Fruit fly (Drosophila melanogaster): ENCODE results near the gene CG7606.

The CG7606 gene

DNA sequence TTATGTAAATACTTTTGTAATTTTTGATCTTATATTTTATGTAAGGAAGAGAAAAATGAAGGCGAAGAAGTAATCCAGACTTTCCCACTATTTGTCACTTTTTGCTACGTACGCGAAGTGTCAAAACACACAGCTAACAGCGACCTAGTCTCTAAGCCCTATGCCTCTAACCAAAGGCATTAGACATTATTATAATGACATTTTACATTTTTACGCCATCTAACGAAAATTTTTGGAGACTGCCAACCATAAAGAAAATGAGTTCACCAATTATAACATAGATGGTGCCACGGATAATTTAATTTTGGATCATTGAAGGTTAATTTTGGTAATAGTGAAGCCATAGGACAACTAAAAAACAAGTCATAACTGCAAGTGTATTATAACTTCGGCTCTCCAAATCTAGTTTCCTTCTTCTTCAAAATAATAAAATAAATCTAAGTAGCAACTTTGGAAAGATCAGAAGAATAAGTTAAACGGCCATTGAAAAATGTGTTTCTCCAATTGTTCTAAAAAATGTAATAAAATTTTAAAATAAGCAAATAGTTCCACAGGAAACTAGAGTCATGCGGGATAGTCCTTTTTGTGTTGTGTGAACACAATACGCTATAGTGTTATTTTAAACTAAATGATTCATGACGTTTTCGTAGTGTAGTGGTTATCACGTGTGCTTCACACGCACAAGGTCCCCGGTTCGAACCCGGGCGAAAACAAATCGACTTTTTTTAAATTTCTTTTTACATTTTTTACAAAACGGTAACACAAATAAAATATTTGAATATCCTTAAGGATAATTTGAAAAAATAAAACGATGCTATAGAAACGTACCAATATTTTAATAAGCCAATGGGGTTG is 21.0 kb downstream of the CG7606 start (continued):
- TF ChIP-seq YL-1 (GFP tag; optimal IDR thresholded peaks at IDR 0.05) = no peak
- no peak for TF ChIP-seq repo (GFP tag; optimal IDR thresholded peaks at IDR 0.05)
- no peak for TF ChIP-seq CG2120 (GFP tag; optimal IDR thresholded peaks at IDR 0.05)
- no peak for TF ChIP-seq az2 (GFP tag; optimal IDR thresholded peaks at IDR 0.05)
- peak; percentile 46 for TF ChIP-seq HmgZ (tag; optimal IDR thresholded peaks at IDR 0.05)
- no peak for TF ChIP-seq HHEX (GFP tag; optimal IDR thresholded peaks at IDR 0.05)
- no peak for TF ChIP-seq CG33557 (GFP tag; optimal IDR thresholded peaks at IDR 0.05)
- no peak for TF ChIP-seq Oli (tag; optimal IDR thresholded peaks at IDR 0.05)
- TF ChIP-seq CG7556 (GFP tag; optimal IDR thresholded peaks at IDR 0.05) = peak; percentile 29
- no peak for TF ChIP-seq dimm (GFP tag; IDR thresholded peaks at IDR 0.05)
- no peak for TF ChIP-seq lola (GFP tag; optimal IDR thresholded peaks at IDR 0.05)
- no peak for TF ChIP-seq Dp (GFP tag; optimal IDR thresholded peaks at IDR 0.05)
- TF ChIP-seq Rfx (GFP tag; IDR thresholded peaks at IDR 0.05) = peak; percentile 65
- no peak for TF ChIP-seq CG30020 (tag; optimal IDR thresholded peaks at IDR 0.05)
- no peak for TF ChIP-seq dmrt99B (tag; optimal IDR thresholded peaks at IDR 0.05)
- TF ChIP-seq corto (GFP tag; optimal IDR thresholded peaks at IDR 0.05) = no peak
- TF ChIP-seq ham (GFP tag; IDR thresholded peaks at IDR 0.05) = no peak
- TF ChIP-seq gfzf (GFP tag; optimal IDR thresholded peaks at IDR 0.05) = peak; percentile 2
- no peak for TF ChIP-seq Sox102F (GFP tag; optimal IDR thresholded peaks at IDR 0.05)
- TF ChIP-seq crp (GFP tag; optimal IDR thresholded peaks at IDR 0.05) = no peak
- no peak for TF ChIP-seq chn (GFP tag; optimal IDR thresholded peaks at IDR 0.05)
- TF ChIP-seq CG2199 (GFP tag; IDR thresholded peaks at IDR 0.05) = peak; percentile 82
- TF ChIP-seq slbo (GFP tag; IDR thresholded peaks at IDR 0.05) = peak; percentile 70
- no peak for TF ChIP-seq CG7839 (tag; optimal IDR thresholded peaks at IDR 0.05)
- no peak for TF ChIP-seq CG9876 (GFP tag; optimal IDR thresholded peaks at IDR 0.05)
- peak; percentile 28 for TF ChIP-seq kay (GFP tag; optimal IDR thresholded peaks at IDR 0.05)
- TF ChIP-seq CG6813 (GFP tag; optimal IDR thresholded peaks at IDR 0.05) = no peak
- peak; percentile 44 for TF ChIP-seq CG31365 (tag; optimal IDR thresholded peaks at IDR 0.05)
- TF ChIP-seq shn (GFP tag; optimal IDR thresholded peaks at IDR 0.05) = no peak
- TF ChIP-seq CG11723 (GFP tag; optimal IDR thresholded peaks at IDR 0.05) = no peak
- no peak for TF ChIP-seq CG13624 (GFP tag; optimal IDR thresholded peaks at IDR 0.05)
- no peak for TF ChIP-seq fru (optimal IDR thresholded peaks at IDR 0.05)
- TF ChIP-seq ash1 (GFP tag; optimal IDR thresholded peaks at IDR 0.05) = no peak
- no peak for TF ChIP-seq B-H2 (GFP tag; optimal IDR thresholded peaks at IDR 0.05)
- TF ChIP-seq hkb (optimal IDR thresholded peaks at IDR 0.05) = no peak
- no peak for TF ChIP-seq hkb (GFP tag; IDR thresholded peaks at IDR 0.05)
- TF ChIP-seq Hr78 (GFP tag; optimal IDR thresholded peaks at IDR 0.05) = no peak
- TF ChIP-seq CG7786 (GFP tag; optimal IDR thresholded peaks at IDR 0.05) = no peak
- no peak for TF ChIP-seq onecut (GFP tag; IDR thresholded peaks at IDR 0.05)
- TF ChIP-seq pnt (GFP tag; optimal IDR thresholded peaks at IDR 0.05) = no peak
- no peak for TF ChIP-seq da (GFP tag; optimal IDR thresholded peaks at IDR 0.05)
- TF ChIP-seq gem (tag; optimal IDR thresholded peaks at IDR 0.05) = peak; percentile 20
- TF ChIP-seq tin (GFP tag; optimal IDR thresholded peaks at IDR 0.05) = peak; percentile 5
- TF ChIP-seq usp (GFP tag; optimal IDR thresholded peaks at IDR 0.05) = no peak
- TF ChIP-seq ewg (GFP tag; optimal IDR thresholded peaks at IDR 0.05) = no peak
- TF ChIP-seq NfI (GFP tag; optimal IDR thresholded peaks at IDR 0.05) = peak; percentile 13
- TF ChIP-seq CG6854 (GFP tag; optimal IDR thresholded peaks at IDR 0.05) = peak; percentile 20
- TF ChIP-seq CG12659 (GFP tag; optimal IDR thresholded peaks at IDR 0.05) = no peak
- no peak for TF ChIP-seq CG12236 (GFP tag; optimal IDR thresholded peaks at IDR 0.05)
- no peak for TF ChIP-seq D19B (GFP tag; optimal IDR thresholded peaks at IDR 0.05)
